Fruit fly (Drosophila melanogaster) S2 (cell line): ENCODE data around the gene Nbr.

Source experiments
- CG8478 ChIP-seq: fragments of >200 bp; optimal IDR thresholded peaks from 2 replicates; lab custom pipeline; 2018
- CTCF ChIP-seq, 2 experiments: fragments of >200 bp; optimal IDR thresholded peaks; 2 replicates each; lab custom pipeline; 2018

DNA sequence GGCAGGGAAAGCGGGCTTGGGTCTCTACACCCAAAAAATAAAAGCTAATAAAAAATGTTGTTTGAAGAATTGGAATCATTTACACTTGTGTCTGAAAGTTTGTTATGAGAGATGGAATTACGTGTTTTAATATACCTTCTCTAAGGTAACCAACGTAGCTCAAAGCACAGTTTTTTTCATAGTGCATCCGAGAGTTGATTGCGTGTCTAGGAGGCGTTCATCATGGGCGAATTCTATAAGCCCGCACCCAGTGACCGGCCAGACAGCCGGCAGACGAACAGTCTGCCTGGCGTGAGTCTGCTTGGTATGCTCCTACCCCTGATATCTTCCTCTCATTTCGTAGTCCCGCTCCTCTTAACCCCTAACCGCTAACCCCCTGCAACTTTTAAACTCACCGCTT, 24.9 kb upstream of the Nbr start:
- TF ChIP-seq CTCF (optimal IDR thresholded peaks at IDR 0.05; lab: Kevin White, UChicago) (no peak), CG8478 (no peak)
